Worm (Caenorhabditis elegans): ENCODE results near the gene ZK287.9.

Gene ZK287.9

DNA sequence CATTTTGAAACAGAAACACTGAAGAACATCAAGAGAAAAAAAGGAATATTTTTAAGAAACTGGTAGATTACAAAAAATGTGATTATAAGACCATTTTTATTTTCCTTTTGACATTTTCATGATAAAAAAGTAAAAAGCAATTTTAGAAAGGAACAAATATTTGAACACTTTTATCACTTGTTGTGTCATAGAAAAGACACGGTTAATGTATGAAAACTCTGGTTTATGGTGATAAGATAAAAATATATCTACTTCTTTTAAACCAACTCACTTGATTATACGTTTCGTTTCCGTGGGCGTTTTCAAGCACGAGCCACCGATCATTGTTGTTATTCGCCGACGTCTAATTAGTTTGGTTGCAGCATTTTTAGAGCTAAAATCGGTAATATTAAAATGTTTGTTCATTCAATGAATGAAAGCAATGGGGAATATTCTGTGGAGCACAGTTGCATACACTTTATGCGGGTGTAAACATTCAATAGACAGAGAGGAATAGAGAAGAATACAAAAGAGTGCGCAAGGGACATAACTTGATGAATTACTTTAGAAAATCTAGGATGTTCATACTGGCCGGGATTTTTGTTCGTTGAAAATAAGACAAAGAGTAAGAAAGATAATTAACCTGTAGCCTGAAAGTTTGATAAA lies 5.8 kb upstream of the ZK287.9 start, which contains the start of gene sulp-8:
Gene sulp-8 (minus strand): TSS at position 469 of the 645 bp plus-strand sequence.
- TF ChIP-seq nfya-1 (tag; optimal IDR thresholded peaks at IDR 0.05; ENCODE audit: borderline replicate concordance, insufficient read depth) (no peak), rpc-1 (optimal IDR thresholded peaks at IDR 0.05) (no peak), rpc-1 (tag; optimal IDR thresholded peaks at IDR 0.05) (no peak), tbp1 (GFP tag; optimal IDR thresholded peaks at IDR 0.05) (no peak), F57A8.1 (GFP tag; optimal IDR thresholded peaks at IDR 0.05) (no peak), atf-7 (tag; optimal IDR thresholded peaks at IDR 0.05) (no peak), akir-1 (GFP tag; optimal IDR thresholded peaks at IDR 0.05) (no peak), bed-1 (GFP tag; IDR thresholded peaks at IDR 0.05) (no peak), B0261.1 (tag; optimal IDR thresholded peaks at IDR 0.05) (no peak), dpff-1 (tag; optimal IDR thresholded peaks at IDR 0.05) (no peak), K12H6.12 (tag; optimal IDR thresholded peaks at IDR 0.05) (no peak), attf-6 (GFP tag; IDR thresholded peaks at IDR 0.05) (no peak), T26A5.8 (tag; optimal IDR thresholded peaks at IDR 0.05) (no peak), cebp-2 (GFP tag; IDR thresholded peaks at IDR 0.05) (no peak), attf-3 (GFP tag; conservative IDR thresholded peaks at IDR 0.05) (no peak), cebp-1 (GFP tag; IDR thresholded peaks at IDR 0.05) (no peak), cebp-1 (tag; optimal IDR thresholded peaks at IDR 0.05) (no peak), snpc-3.4 (tag; optimal IDR thresholded peaks at IDR 0.05) (no peak), egl-44 (GFP tag; IDR thresholded peaks at IDR 0.05) (no peak), ztf-25 (GFP tag; IDR thresholded peaks at IDR 0.05) (no peak), ztf-6 (GFP tag; IDR thresholded peaks at IDR 0.05) (no peak), bed-2 (GFP tag; IDR thresholded peaks at IDR 0.05) (no peak)

DNA sequence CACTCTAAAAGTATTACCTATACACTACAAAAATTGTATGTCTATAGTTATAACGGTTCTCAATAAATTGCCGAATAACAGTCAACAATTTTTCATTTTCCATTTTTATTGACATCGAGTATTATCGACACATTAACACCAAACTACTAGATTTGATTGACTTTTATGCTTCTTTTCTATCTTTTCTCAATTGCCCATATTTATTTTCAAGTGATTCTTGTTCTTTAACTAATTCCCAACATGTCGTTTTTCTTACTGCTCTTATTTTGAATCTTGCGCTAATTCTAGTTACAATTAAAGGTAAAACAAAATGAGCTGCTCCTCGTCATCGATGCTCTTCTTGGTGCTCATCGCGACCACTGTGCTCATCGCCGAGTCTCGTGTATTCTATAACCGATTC lies 1.2 kb upstream of the ZK287.9 start, which contains the start of gene cthd-1:
Gene cthd-1 (plus strand): TSS at position 301 of the 400 bp plus-strand sequence.
- TF ChIP-seq nhr-80 (tag; optimal IDR thresholded peaks at IDR 0.05) (peak; percentile 6), F55B11.4 (tag; optimal IDR thresholded peaks at IDR 0.05; ENCODE audit: borderline replicate concordance, insufficient read depth) (no peak)

ce11 chrV:9680260-9680659 lies 1.1 kb downstream of the ZK287.9 start:
- no peak for TF ChIP-seq hrde-1 (tag; optimal IDR thresholded peaks at IDR 0.05; ENCODE audit: borderline replicate concordance)
- no peak for TF ChIP-seq egrh-3 (GFP tag; IDR thresholded peaks at IDR 0.05)
- TF ChIP-seq snpc-1.3 (tag; optimal IDR thresholded peaks at IDR 0.05; ENCODE audit: insufficient read depth), result no peak
- TF ChIP-seq ceh-58 (GFP tag; IDR thresholded peaks at IDR 0.05), result no peak
- TF ChIP-seq lin-35 (GFP tag; optimal IDR thresholded peaks at IDR 0.05), result no peak

DNA sequence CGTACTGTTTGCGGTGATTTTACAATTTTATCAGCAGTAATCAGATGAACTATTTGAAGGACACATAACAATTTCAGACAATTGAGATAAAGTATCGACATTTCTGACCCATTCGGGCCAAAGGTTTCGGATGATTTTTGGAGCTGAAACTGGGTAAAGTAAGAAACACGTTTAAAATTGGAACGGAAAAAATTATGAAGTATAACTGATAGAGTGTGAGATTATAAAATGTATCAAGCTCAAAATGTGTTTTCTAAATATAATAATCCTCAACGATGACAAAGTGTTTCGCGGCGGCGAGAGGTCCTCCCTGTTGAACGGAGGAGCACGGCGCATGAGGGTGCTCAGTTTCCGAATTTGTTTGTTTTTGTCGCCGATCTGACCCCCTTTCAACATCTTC lies 6.4 kb downstream of the ZK287.9 start, which contains the start of gene ZK287.4:
Gene ZK287.4 (minus strand): TSS at position 101 of the 400 bp plus-strand sequence.
- TF ChIP-seq efl-1 (GFP tag; optimal IDR thresholded peaks at IDR 0.05) (no peak), F10E7.11 (tag; optimal IDR thresholded peaks at IDR 0.05) (no peak), him-1 (tag; optimal IDR thresholded peaks at IDR 0.05) (no peak), T26A5.8 (tag; optimal IDR thresholded peaks at IDR 0.05) (no peak), snpc-3.4 (tag; optimal IDR thresholded peaks at IDR 0.05) (no peak), hlh-26 (GFP tag; conservative IDR thresholded peaks at IDR 0.05) (no peak)

Data from whole organism, young adult.